Fruit fly (Drosophila melanogaster) Kc167 (cell line): ENCODE measurements around the gene kar.

Experiments used
- Myc ChIP-seq: fragments of >200 bp; optimal IDR thresholded peaks from 2 replicates; lab custom pipeline; 2017; ENCODE audit warnings: missing external identifiers
- Sin3A ChIP-seq: fragments of >200 bp; optimal IDR thresholded peaks from 2 replicates; lab custom pipeline; 2018; ENCODE audit warnings: missing external identifiers
- h ChIP-seq: fragments of >200 bp; optimal IDR thresholded peaks from 3 replicates; lab custom pipeline; 2018; ENCODE audit warnings: missing external identifiers
- insv ChIP-seq: fragments of >200 bp; optimal IDR thresholded peaks from 3 replicates; lab custom pipeline; 2018; ENCODE audit warnings: missing external identifiers
- psq ChIP-seq: fragments of >200 bp; optimal IDR thresholded peaks from 2 replicates; lab custom pipeline; 2017; ENCODE audit warnings: missing external identifiers
- ttk ChIP-seq: sonication (Bioruptor generic); optimal IDR thresholded peaks from 2 replicates; lab custom pipeline; 2017; ENCODE audit warnings: missing external identifiers

The kar gene

DNA sequence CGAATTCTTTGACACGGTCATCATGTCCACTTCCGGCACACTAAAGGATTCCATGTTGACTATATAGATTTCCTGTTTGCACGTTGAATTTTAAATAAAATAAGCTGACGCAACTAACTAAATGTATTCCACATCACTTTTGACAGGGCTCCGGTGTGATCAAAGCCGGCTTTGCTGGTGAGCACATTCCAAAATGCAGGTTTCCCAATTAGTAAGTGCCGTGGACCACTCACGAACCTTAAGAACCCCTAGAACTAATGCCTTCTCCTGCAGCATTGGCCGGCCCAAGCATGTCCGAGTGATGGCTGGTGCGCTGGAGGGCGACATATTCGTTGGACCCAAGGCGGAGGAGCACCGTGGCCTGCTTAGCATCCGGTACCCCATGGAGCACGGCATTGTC is 3.3 kb upstream of the kar start, which contains the start of gene CG31347:
CG31347 (minus strand) TSS at position 101 of the 400 bp plus-strand sequence.
- no peak for TF ChIP-seq psq (lab: Kevin White, UChicago)
- TF ChIP-seq Sin3A (lab: Kevin White, UChicago): no peak

DNA sequence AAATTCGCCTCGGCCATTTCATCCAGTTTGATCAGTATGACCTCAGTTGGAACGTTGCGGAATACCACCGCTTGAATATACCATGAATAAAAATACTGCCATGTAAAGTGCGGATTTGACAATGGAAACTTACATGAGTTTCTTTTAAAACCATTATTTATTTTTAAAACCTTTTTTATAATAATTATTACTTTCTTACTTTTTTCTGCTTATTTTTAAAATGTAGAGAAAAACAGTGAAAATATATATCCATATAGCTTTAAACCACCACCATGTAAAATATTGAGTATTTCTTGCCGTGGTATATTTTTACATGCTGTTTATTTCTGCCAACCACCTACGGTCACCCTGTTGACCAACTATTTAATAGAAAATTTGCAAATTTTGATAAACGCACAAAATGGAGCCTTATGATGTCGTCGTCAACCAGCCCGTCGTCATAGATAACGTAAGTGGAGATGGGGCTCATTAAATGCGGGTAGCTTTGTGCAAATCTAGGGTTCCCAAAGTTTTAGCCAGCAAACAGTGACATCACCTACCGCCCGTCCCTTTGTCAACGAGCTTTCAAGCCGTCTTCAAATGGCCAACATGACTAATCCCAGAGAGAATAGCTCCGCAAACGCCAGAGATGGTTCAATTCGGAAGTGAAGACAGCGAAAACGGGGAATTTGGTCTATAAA is 2.4 kb upstream of the kar start, which contains the start of gene Arp1:
Arp1 (plus strand) TSS at position 322 of the 680 bp plus-strand sequence.
- TF ChIP-seq psq (lab: Kevin White, UChicago): no peak
- no peak for TF ChIP-seq h (lab: Kevin White, UChicago)
- TF ChIP-seq Myc (lab: Kevin White, UChicago): no peak
- TF ChIP-seq ttk (lab: Kevin White, UChicago): no peak
- TF ChIP-seq insv: no peak
- no peak for TF ChIP-seq Sin3A (lab: Kevin White, UChicago)

DNA sequence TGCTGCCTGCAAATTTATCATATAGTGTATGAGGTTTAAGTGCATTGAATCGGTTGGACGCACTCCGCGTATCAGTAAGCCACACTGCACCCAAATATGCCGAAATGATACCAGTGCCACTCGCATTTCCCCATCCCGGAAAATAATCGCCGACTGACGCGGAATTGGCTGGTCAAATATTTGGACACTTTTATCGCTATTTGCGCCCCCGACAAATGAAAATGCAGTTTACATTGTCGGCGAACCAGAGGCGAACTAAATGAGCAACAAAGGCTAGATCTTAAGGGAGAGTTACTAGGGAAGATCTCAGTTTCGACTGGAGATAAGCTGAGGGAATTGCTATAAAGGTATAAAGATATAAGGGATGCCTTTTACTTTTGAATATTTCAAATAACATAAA is 1.1 kb downstream of the kar start:
- TF ChIP-seq insv (no peak), Sin3A (lab: Kevin White, UChicago) (no peak), Myc (lab: Kevin White, UChicago) (no peak), h (lab: Kevin White, UChicago) (no peak), psq (lab: Kevin White, UChicago) (no peak), ttk (lab: Kevin White, UChicago) (no peak)

DNA sequence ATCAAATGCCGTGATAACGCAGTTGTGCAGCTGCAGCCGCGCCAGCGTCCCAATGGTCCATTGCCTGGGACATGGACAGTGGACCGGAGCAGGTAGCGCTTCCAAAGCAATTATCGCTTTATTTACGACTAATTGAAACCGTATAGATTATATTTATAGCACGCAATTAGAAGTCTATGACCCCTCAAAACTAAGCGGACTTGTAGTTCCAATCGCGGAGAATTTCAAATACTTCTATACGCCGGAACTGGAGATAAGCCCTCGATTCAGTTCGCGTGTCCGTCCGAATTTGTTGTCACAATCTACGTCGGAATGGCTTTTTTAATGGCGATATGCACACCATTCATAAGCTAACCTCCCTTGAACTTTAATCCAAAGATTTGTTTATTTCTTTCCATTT is 3.9 kb downstream of the kar start:
- TF ChIP-seq insv (no peak), psq (lab: Kevin White, UChicago) (no peak), Myc (lab: Kevin White, UChicago) (no peak), Sin3A (lab: Kevin White, UChicago) (no peak)

DNA sequence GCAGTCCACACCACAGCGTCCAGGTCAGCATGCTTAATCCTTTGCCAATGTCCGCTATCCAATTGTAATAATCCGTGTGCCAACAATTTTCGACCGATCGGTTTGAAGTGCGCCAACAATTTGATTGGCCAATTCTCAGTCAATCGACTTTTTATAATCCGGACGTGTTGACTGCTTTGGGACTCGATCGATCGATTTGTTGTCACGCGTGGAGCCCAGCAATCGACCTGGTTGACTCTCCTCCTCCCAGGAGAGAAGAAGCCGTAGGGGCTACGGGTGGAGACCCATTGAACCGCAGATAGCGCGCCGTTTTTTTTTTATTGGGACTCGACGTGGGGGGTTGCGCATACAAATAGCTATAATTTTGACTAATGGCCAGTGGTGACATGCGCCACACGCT is 7.9 kb downstream of the kar start, which contains the start of gene Cyp313a4:
Cyp313a4 (minus strand) TSS at position 101 of the 400 bp plus-strand sequence.
- TF ChIP-seq ttk (lab: Kevin White, UChicago): no peak
- TF ChIP-seq Sin3A (lab: Kevin White, UChicago): no peak
- no peak for TF ChIP-seq psq (lab: Kevin White, UChicago)
- no peak for TF ChIP-seq Myc (lab: Kevin White, UChicago)
- no peak for TF ChIP-seq insv
- no peak for TF ChIP-seq h (lab: Kevin White, UChicago)

DNA sequence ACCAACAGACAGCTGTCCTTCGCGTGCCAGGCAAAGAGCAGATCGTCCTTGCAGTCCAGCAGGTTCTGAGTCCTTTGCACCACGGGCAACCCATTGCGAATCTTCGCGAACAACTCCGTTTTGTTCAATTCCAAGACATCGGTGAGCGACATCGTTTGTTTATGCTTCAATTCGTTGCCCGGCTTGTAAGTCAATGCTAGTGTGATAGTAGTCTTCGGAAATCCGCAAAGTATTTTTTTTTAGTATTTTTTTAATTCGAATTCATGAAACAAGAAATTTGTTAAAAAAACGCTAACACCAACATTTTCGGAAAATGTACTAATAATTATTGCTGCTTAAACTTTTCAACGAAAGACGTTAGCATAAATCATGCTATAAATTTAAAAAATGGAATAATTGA is 10.3 kb downstream of the kar start, which contains the start of gene mbo:
mbo (minus strand) TSS at position 203 of the 400 bp plus-strand sequence.
- TF ChIP-seq h (lab: Kevin White, UChicago) (no peak), psq (lab: Kevin White, UChicago) (no peak), Myc (lab: Kevin White, UChicago) (no peak), insv (no peak)

DNA sequence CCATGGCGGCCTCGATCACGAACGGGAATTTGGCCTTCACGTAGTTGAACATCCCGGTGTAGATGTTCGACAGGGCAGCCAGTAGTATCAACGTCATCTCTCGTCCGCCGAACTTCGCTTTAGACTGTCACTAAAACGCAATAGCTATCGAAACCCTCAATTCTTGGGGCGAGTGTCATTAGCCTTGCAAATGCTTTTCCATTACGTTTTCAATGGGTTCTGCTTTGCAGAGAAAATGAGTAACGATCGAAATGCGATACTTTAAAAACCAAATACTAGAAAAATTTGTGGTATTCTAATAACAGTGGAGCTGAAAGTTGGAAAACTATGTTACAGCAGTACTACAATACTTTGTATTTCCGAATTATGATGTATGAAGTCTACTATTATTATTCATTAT is 13.0 kb downstream of the kar start, which contains the start of gene CG43630:
CG43630 (minus strand) TSS at position 101 of the 400 bp plus-strand sequence.
- TF ChIP-seq ttk (lab: Kevin White, UChicago) (no peak), h (lab: Kevin White, UChicago) (no peak), Sin3A (lab: Kevin White, UChicago) (no peak), Myc (lab: Kevin White, UChicago) (no peak), psq (lab: Kevin White, UChicago) (no peak), insv (no peak)

DNA sequence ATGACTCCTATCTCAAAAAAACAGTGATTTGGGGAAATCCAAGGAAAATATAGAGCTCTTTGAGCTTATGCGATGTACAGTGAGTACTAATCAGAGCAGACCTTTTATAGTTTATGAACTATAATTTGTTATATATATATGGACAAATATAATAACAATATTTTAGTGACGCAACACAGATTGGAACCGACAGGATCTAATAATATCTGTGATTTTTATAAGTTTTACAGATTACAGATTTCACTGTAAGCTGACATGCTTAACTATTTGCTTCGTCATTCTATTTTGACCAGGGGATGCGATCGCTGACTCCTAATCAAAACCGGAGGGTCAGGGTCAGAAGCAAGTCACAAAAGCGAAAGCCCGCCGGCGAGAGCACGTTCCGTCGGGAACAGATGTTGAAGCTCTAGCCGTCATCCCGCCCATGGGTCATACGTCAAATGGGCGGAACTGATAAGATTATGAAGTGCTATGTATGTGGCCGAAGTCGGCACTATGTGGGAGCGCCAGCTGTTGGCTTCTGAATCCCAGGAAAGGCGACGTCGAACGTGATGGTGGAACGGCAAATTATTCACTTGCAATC is 15.0 kb downstream of the kar start, which contains the start of gene Gnmt:
Gnmt (plus strand) TSS at position 568 of the 583 bp plus-strand sequence.
- TF ChIP-seq Sin3A (lab: Kevin White, UChicago) (no peak), ttk (lab: Kevin White, UChicago) (no peak), insv (no peak), Myc (lab: Kevin White, UChicago) (no peak), h (lab: Kevin White, UChicago) (no peak), psq (lab: Kevin White, UChicago) (no peak)

DNA sequence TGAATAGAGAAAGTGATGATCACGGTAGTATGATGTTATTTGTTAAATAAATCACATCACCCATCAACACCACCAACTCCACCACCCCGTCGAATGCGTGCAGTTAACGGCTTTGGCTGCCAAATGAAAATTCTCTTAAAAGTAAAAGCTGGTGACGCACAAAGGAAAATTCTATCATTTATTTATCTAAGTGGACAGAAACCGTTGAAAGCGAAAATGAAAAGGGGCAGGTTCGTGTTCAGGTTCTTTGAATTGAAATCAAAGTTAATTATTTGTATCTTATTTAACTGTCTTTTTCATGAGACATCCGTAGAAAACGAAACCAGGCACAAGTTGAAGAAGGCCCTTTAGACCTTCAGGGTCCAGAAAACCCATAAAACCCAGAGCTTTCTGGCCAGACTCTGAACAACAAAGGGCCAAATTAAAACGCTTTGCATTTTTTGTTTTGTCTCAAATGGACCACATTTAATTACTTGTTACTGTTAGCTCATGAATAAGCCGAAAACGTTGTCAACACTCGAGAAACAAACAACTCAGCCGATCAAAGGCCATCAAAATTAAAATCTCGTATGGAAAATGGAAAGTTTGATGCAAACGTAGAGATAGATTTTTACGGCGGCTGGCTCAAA is 22.8 kb downstream of the kar start:
- no peak for TF ChIP-seq h (lab: Kevin White, UChicago)
- TF ChIP-seq Myc (lab: Kevin White, UChicago): no peak
- TF ChIP-seq psq (lab: Kevin White, UChicago): no peak
- no peak for TF ChIP-seq insv
- no peak for TF ChIP-seq ttk (lab: Kevin White, UChicago)
- TF ChIP-seq Sin3A (lab: Kevin White, UChicago): no peak

DNA sequence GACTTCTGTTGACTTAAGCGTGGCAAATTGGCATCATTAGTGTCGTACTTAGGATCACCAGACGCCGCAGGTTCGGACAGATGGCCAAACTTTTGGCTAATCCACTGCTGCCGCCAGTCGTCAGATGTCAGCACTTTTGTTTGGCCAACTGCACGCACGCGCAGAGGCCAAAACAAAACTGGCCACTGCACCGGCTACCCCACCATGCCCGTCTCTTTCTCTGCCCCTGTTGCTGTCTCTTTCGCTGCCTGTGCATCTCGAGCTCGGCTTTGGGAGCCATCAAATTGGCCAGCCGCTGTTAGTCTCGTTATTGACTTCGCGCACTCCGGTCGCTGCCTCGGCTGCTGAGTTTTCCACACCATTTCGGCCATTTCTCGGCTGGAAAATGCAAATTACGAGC is 26.6 kb downstream of the kar start, which contains the start of gene CG14395:
CG14395 (plus strand) TSS at position 301 of the 400 bp plus-strand sequence.
- TF ChIP-seq insv (no peak), Sin3A (lab: Kevin White, UChicago) (no peak), psq (lab: Kevin White, UChicago) (no peak), h (lab: Kevin White, UChicago) (no peak), ttk (lab: Kevin White, UChicago) (no peak), Myc (lab: Kevin White, UChicago) (no peak)

DNA sequence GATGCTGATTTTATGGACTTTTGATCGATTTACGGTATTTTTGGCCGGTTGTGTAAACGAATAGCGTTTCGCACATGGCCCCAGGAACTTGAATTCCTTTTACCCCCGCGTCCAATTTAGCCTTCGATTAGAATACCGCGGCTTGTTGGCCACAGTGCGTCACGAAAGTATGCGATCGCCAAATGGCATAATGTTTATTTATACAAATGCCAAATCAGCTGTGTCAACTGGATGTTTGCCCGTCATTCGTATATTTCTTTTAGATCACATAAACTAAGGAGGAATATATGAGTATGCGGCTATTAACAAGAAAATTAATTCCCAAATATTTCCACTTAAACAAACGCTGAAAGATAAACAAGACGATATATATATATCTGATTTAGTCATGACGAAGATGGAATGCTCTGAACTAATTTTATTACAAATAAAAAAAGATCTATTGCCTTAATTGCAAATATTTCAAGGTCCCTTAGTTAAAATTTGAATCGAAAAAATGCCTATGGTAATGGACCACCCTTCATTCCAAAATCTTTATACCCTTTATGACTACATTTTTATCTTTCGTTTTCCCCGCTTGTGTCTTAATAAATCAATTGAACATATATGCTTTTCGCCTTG is 32.1 kb downstream of the kar start:
- TF ChIP-seq Myc (lab: Kevin White, UChicago) (no peak), insv (no peak), ttk (lab: Kevin White, UChicago) (no peak), Sin3A (lab: Kevin White, UChicago) (no peak), h (lab: Kevin White, UChicago) (no peak), psq (lab: Kevin White, UChicago) (no peak)
